Worm (Caenorhabditis elegans) whole organism, young adult: Measurements from ENCODE around the gene clec-261.

ENCODE experiments used
- B0035.1 ChIP-seq: sonication (generic microtip); optimal IDR thresholded peaks from 2 replicates; lab custom pipeline; 2016; ENCODE audit warnings: missing genetic modification characterization, mild to moderate bottlenecking, missing compliant biosample characterization, missing genotype, missing genetic modification reagents
- C06A6.2 ChIP-seq: fragments of 200-800 bp; sonication (Bioruptor generic); conservative IDR thresholded peaks from 2 replicates; pipeline ENCODE4 v1.3.6; 2022; ENCODE audit warnings: missing genetic modification characterization, missing compliant biosample characterization
- F49E8.2 ChIP-seq: sonication (generic microtip); optimal IDR thresholded peaks from 3 replicates; lab custom pipeline; 2017; ENCODE audit warnings: missing genetic modification characterization, mild to moderate bottlenecking, missing compliant biosample characterization, antibody characterized with exemption, moderate library complexity; ENCODE audit not compliant: insufficient read depth
- K12H6.12 ChIP-seq: fragments of 200-800 bp; sonication (Bioruptor generic); optimal IDR thresholded peaks from 2 replicates; lab custom pipeline; 2018; ENCODE audit warnings: mild to moderate bottlenecking, missing genetic modification characterization, missing compliant biosample characterization
- T26A5.8 ChIP-seq: sonication (generic microtip); optimal IDR thresholded peaks from 2 replicates; lab custom pipeline; 2016; ENCODE audit warnings: missing genetic modification characterization, missing compliant biosample characterization
- Y53F4B.3 ChIP-seq: fragments of 200-800 bp; sonication (Bioruptor generic); IDR thresholded peaks from 2 replicates; pipeline ENCODE4 v1.3.6; 2022; ENCODE audit warnings: missing genetic modification reagents, missing genetic modification characterization, missing compliant biosample characterization
- Y79H2A.3 ChIP-seq: fragments of 200-800 bp; sonication (Bioruptor generic); conservative IDR thresholded peaks from 2 replicates; pipeline ENCODE4 v1.3.6; 2022; ENCODE audit warnings: missing genetic modification reagents, missing genetic modification characterization, missing compliant biosample characterization
- Y95B8A.8 ChIP-seq: fragments of 200-800 bp; sonication (Bioruptor generic); IDR thresholded peaks from 2 replicates; pipeline ENCODE4 v1.3.6; 2022; ENCODE audit warnings: missing genetic modification reagents, missing genetic modification characterization, missing compliant biosample characterization
- ama-1 ChIP-seq, 3 experiments: fragments of 150-350 bp in 1 of 3; sonication (generic microtip) in 2 of 3; optimal IDR thresholded peaks; 2 replicates each; lab custom pipeline; 2014 to 2018; ENCODE audit warnings: missing biosample characterization in 2 of 3, missing genetic modification characterization in 2 of 3, missing genetic modification reagents in 2 of 3
- aptf-2 ChIP-seq: fragments of 200-800 bp; sonication (Bioruptor generic); conservative IDR thresholded peaks from 2 replicates; pipeline ENCODE4 v1.3.6; 2022; ENCODE audit warnings: missing genetic modification reagents, missing genetic modification characterization, missing compliant biosample characterization
- athp-1 ChIP-seq: sonication (generic microtip); optimal IDR thresholded peaks from 2 replicates; lab custom pipeline; 2017; ENCODE audit warnings: mild to moderate bottlenecking, missing genetic modification characterization, missing compliant biosample characterization
- attf-6 ChIP-seq: fragments of 200-800 bp; sonication (Bioruptor generic); IDR thresholded peaks from 2 replicates; pipeline ENCODE4 v1.3.6; 2022; ENCODE audit warnings: missing genetic modification reagents, missing genetic modification characterization, missing compliant biosample characterization
- cebp-1 ChIP-seq, 2 experiments: fragments of 200-800 bp in 1 of 2; sonication (Bioruptor generic) in 1 of 2; sonication (generic microtip) in 1 of 2; IDR thresholded peaks in 1 of 2; optimal IDR thresholded peaks in 1 of 2; 2 replicates each; pipeline versions ENCODE4 v1.3.6 to Lab custom; 2017 to 2022; ENCODE audit warnings: missing compliant biosample characterization in 2 of 2, missing genetic modification characterization in 2 of 2, mild to moderate bottlenecking in 1 of 2, missing genetic modification reagents in 1 of 2, moderate library complexity in 1 of 2
- ceh-79 ChIP-seq: sonication (generic microtip); optimal IDR thresholded peaks from 2 replicates; lab custom pipeline; 2017; ENCODE audit warnings: mild to moderate bottlenecking, missing genetic modification characterization, missing compliant biosample characterization
- chd-7 ChIP-seq: sonication (generic microtip); optimal IDR thresholded peaks from 2 replicates; lab custom pipeline; 2016; ENCODE audit warnings: mild to moderate bottlenecking, missing genetic modification characterization, moderate library complexity, missing compliant biosample characterization
- dox-1 ChIP-seq: fragments of 200-800 bp; sonication (Bioruptor generic); IDR thresholded peaks from 2 replicates; pipeline ENCODE4 v1.3.6; 2022; ENCODE audit warnings: missing genetic modification reagents, missing genetic modification characterization, missing compliant biosample characterization
- hlh-12 ChIP-seq: sonication (generic microtip); optimal IDR thresholded peaks from 2 replicates; lab custom pipeline; 2016; ENCODE audit warnings: missing genetic modification characterization, missing compliant biosample characterization
- hmg-1.2 ChIP-seq: fragments of 200-800 bp; sonication (Bioruptor generic); IDR thresholded peaks from 2 replicates; pipeline ENCODE4 v1.3.6; 2022; ENCODE audit warnings: missing genetic modification reagents, missing genetic modification characterization, missing compliant biosample characterization
- let-526 ChIP-seq: fragments of 200-800 bp; sonication (Bioruptor generic); IDR thresholded peaks from 2 replicates; pipeline ENCODE4 v1.3.6; 2022; ENCODE audit warnings: missing genetic modification reagents, missing genetic modification characterization, missing compliant biosample characterization
- lin-26 ChIP-seq: fragments of 200-800 bp; sonication (Bioruptor generic); IDR thresholded peaks from 2 replicates; pipeline ENCODE4 v1.3.6; 2022; ENCODE audit warnings: missing genetic modification reagents, missing genetic modification characterization, missing compliant biosample characterization
- lin-35 ChIP-seq, 3 experiments: fragments of 150-350 bp in 2 of 3; sonication (generic microtip) in 1 of 3; optimal IDR thresholded peaks; 2 replicates each; lab custom pipeline; 2014 to 2018; ENCODE audit warnings: missing biosample characterization in 3 of 3, missing genetic modification characterization in 3 of 3, missing genetic modification reagents in 3 of 3
- lsy-27 ChIP-seq: sonication (generic microtip); optimal IDR thresholded peaks from 2 replicates; lab custom pipeline; 2017; ENCODE audit warnings: missing genetic modification characterization, mild to moderate bottlenecking, missing compliant biosample characterization, antibody characterized with exemption, missing genotype, borderline replicate concordance; ENCODE audit not compliant: insufficient read depth
- madf-3 ChIP-seq: fragments of 200-800 bp; sonication (Bioruptor generic); IDR thresholded peaks from 2 replicates; pipeline ENCODE4 v1.3.6; 2022; ENCODE audit warnings: missing genetic modification reagents, missing genetic modification characterization, missing compliant biosample characterization
- madf-6 ChIP-seq: fragments of 200-800 bp; sonication (Bioruptor generic); IDR thresholded peaks from 2 replicates; pipeline ENCODE4 v1.3.6; 2022; ENCODE audit warnings: missing genetic modification reagents, missing genetic modification characterization, missing compliant biosample characterization
- mcd-1 ChIP-seq: fragments of 200-800 bp; sonication (Bioruptor generic); IDR thresholded peaks from 2 replicates; pipeline ENCODE4 v1.3.6; 2022; ENCODE audit warnings: missing genetic modification reagents, missing genetic modification characterization, missing compliant biosample characterization
- nfya-1 ChIP-seq: sonication (generic microtip); optimal IDR thresholded peaks from 2 replicates; lab custom pipeline; 2017; ENCODE audit warnings: antibody characterized with exemption, missing compliant biosample characterization, missing genetic modification characterization, borderline replicate concordance; ENCODE audit not compliant: insufficient read depth
- nfya-2 ChIP-seq: fragments of 200-800 bp; sonication (Bioruptor generic); IDR thresholded peaks from 2 replicates; pipeline ENCODE4 v1.3.6; 2022; ENCODE audit warnings: missing genetic modification reagents, missing genetic modification characterization, missing compliant biosample characterization
- nfyb-1 ChIP-seq: fragments of 200-800 bp; sonication (Bioruptor generic); IDR thresholded peaks from 2 replicates; pipeline ENCODE4 v1.3.6; 2022; ENCODE audit warnings: missing genetic modification reagents, missing genetic modification characterization, missing compliant biosample characterization
- nhr-90 ChIP-seq: sonication (generic microtip); optimal IDR thresholded peaks from 2 replicates; lab custom pipeline; 2016; ENCODE audit warnings: missing genotype, mild to moderate bottlenecking, missing genetic modification characterization, missing compliant biosample characterization
- snpc-1.3 ChIP-seq: sonication (generic microtip); optimal IDR thresholded peaks from 2 replicates; lab custom pipeline; 2017; ENCODE audit warnings: missing genetic modification characterization, mild to moderate bottlenecking, missing compliant biosample characterization, antibody characterized with exemption, moderate library complexity, missing genotype, missing genetic modification reagents; ENCODE audit not compliant: insufficient read depth
- snpc-4 ChIP-seq, 5 experiments: fragments of 150-350 bp in 1 of 5; sonication (generic microtip) in 4 of 5; optimal IDR thresholded peaks; 2 replicates each; lab custom pipeline; 2014 to 2018; ENCODE audit warnings: missing genetic modification characterization in 5 of 5, missing biosample characterization in 3 of 5, antibody characterized with exemption in 2 of 5, mild to moderate bottlenecking in 2 of 5, missing compliant biosample characterization in 2 of 5, missing genotype in 2 of 5, moderate library complexity in 2 of 5, missing genetic modification reagents in 1 of 5
- sptf-2 ChIP-seq: fragments of 200-800 bp; sonication (Bioruptor generic); optimal IDR thresholded peaks from 2 replicates; lab custom pipeline; 2018; ENCODE audit warnings: mild to moderate bottlenecking, missing genetic modification characterization, missing compliant biosample characterization
- ztf-22 ChIP-seq: fragments of 200-800 bp; sonication (Bioruptor generic); optimal IDR thresholded peaks from 2 replicates; lab custom pipeline; 2018; ENCODE audit warnings: mild to moderate bottlenecking, missing genetic modification characterization, moderate library complexity, missing compliant biosample characterization
- ztf-26 ChIP-seq: sonication (generic microtip); optimal IDR thresholded peaks from 2 replicates; lab custom pipeline; 2017; ENCODE audit warnings: missing genetic modification characterization, missing compliant biosample characterization

clec-261 gene

DNA sequence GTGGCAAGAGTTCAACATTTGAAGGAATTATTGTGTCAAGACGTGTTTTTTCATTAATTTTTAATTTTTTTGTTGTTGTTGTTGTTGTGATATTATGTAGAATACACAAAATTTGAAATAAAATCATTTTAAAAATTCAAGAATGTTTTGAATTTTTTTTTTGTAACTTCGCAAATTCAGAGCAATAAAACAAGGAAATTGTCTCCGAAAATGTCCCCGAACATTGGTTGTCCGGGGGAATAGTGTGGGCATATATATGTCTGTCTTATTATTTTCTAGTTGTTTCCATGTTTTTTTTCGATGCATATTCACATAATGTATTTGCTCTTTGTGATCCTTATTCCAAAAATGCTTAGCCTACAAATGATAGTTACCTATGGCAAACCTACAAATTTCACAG, 17.2 kb upstream of the clec-261 start, which contains the start of gene clec-262:
clec-262 (plus strand) TSS at position 301 of the 400 bp plus-strand sequence.
- TF ChIP-seq madf-3 (GFP tag; lab: Robert Waterston, UW) (no peak), lin-35 (GFP tag; optimal IDR thresholded peaks at IDR 0.05; lab: Kevin White, UChicago) (no peak), Y79H2A.3 (no peak), nfya-1 (no peak), ceh-79 (tag; lab: Kevin White, UChicago) (no peak), nfyb-1 (no peak), attf-6 (GFP tag; lab: Robert Waterston, UW) (no peak), C06A6.2 (no peak), nfya-2 (GFP tag; lab: Robert Waterston, UW) (no peak), lin-26 (GFP tag; lab: Robert Waterston, UW) (no peak), athp-1 (tag; lab: Kevin White, UChicago) (no peak), Y95B8A.8 (GFP tag; lab: Robert Waterston, UW) (no peak)

DNA sequence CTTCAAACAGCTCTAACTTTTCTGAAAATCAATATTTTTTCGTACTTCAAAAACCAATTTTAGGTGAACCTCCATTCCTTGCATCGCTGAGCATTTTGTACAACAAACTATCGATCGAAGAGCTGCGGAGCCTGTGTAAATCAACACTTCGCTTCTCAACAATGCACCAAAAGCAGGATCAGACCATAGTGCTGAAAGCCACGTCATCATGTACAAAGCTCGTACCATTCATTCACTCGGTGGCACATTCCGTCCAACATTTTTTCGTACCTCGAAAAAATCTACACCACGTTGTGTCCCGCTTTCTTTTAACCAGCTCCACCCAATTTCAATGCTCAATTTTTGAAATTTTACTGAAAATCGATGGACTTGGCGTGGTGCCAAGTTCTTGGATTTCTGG, 16.3 kb upstream of the clec-261 start, which contains the start of gene ZC15.10:
ZC15.10 (plus strand) TSS at position 162 of the 400 bp plus-strand sequence.
- TF ChIP-seq madf-3 (GFP tag; lab: Robert Waterston, UW) (no peak), lin-35 (GFP tag; optimal IDR thresholded peaks at IDR 0.05; lab: Kevin White, UChicago) (no peak), hmg-1.2 (GFP tag; lab: Robert Waterston, UW) (no peak), B0035.1 (tag; lab: Kevin White, UChicago) (no peak), sptf-2 (GFP tag; lab: Kevin White, UChicago) (no peak), dox-1 (GFP tag; lab: Robert Waterston, UW) (no peak), ztf-22 (GFP tag; lab: Kevin White, UChicago) (no peak), ama-1 (optimal IDR thresholded peaks at IDR 0.05; lab: Kevin White, UChicago) (no peak), ama-1 (GFP tag; optimal IDR thresholded peaks at IDR 0.05; lab: Kevin White, UChicago) (no peak), hlh-12 (tag; lab: Kevin White, UChicago) (no peak), madf-6 (GFP tag; lab: Robert Waterston, UW) (no peak), ztf-26 (tag; lab: Kevin White, UChicago) (no peak), snpc-4 (GFP tag; optimal IDR thresholded peaks at IDR 0.05; lab: Kevin White, UChicago) (no peak), snpc-4 (tag; optimal IDR thresholded peaks at IDR 0.05; lab: Kevin White, UChicago) (no peak), Y95B8A.8 (GFP tag; lab: Robert Waterston, UW) (no peak), Y53F4B.3 (no peak), snpc-1.3 (tag; lab: Kevin White, UChicago) (no peak), let-526 (GFP tag; lab: Robert Waterston, UW) (no peak), nhr-90 (tag; lab: Kevin White, UChicago) (no peak), aptf-2 (no peak)
- TF ChIP-seq, all 124 proteins: peak for 0

DNA sequence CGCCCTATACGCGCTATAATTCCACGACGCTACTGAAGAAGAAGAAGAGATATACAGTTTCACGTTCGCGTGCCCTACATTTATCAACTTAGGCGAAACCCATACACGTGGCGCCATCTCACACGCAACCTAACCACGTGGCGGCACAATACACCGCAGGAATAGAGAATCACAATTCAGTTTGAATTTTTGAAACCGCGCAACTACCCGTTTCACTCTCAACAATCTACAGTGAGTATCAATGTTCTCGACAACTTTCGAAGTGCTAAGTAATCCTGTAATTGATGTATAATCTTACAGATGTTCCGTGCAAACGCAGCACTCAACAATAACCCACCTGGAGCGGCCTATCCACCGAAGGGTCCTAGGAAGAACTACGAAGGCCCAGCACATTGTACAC, 11.5 kb upstream of the clec-261 start, which contains the start of gene ZC15.1:
ZC15.1 (plus strand) TSS at position 301 of the 400 bp plus-strand sequence.
- TF ChIP-seq F49E8.2, result no peak
- no peak for TF ChIP-seq chd-7
- no peak for TF ChIP-seq mcd-1 (GFP tag; lab: Robert Waterston, UW)
- TF ChIP-seq T26A5.8 (tag; lab: Kevin White, UChicago), result no peak
- TF ChIP-seq K12H6.12 (tag; lab: Kevin White, UChicago), result no peak
- no peak for TF ChIP-seq cebp-1 (GFP tag; IDR thresholded peaks at IDR 0.05; lab: Robert Waterston, UW)
- no peak for TF ChIP-seq cebp-1 (tag; optimal IDR thresholded peaks at IDR 0.05; lab: Kevin White, UChicago)
- no peak for TF ChIP-seq Y53F4B.3
- TF ChIP-seq ceh-79 (tag; lab: Kevin White, UChicago), result no peak
- no peak for TF ChIP-seq lsy-27 (tag; lab: Kevin White, UChicago)
